Worm (Caenorhabditis elegans): ENCODE results near the gene agl-1.

agl-1 gene

DNA sequence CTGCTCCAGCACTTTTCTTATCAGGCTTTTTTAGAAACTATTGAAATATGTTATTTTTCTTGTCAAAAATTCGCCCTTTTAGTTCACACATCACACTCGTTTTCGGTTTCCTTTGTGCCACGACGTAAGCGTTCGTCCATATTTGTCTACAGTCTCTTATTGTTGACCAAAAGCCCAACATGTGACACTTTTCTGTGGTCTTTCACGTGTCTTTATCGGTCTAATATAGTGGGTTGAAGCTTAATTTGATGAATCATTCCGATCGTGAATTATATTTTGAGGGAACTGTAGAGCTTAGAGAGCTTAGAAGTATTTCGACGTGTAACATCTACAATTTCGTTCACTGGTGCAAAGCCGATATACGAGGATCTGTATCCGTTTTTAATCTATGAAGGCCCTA is 46.4 kb upstream of the agl-1 start:
- TF ChIP-seq hlh-30 (tag; optimal IDR thresholded peaks at IDR 0.05; ENCODE audit: insufficient read depth) (peak; percentile 44), sdc-2 (tag; optimal IDR thresholded peaks at IDR 0.05) (no peak), ama-1 (optimal IDR thresholded peaks at IDR 0.05) (peak; percentile 29), ztf-16 (tag; optimal IDR thresholded peaks at IDR 0.05) (no peak), pax-1 (tag; optimal IDR thresholded peaks at IDR 0.05) (peak; percentile 13)

DNA sequence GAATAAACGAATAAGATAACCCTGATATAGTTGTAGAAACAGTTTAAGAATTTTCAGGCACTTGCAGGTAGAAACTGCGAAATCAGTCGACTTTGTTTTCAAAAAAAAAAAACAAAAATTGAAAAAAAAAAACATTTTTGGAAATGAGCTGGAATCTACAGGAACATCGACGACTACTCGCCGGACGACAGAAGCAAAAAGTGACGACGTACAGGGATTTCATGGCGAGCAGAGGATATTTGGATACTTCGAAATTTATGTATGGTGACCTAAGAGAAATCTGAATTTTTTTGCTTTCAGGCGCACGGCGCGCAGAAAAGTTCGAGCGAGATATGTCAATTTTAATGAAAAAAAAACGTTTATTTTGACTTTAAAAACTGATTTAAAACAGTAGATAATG is 43.2 kb upstream of the agl-1 start:
- TF ChIP-seq nhr-11 (tag; optimal IDR thresholded peaks at IDR 0.05) (no peak), unc-55 (GFP tag; optimal IDR thresholded peaks at IDR 0.05) (no peak), sox-2 (GFP tag; IDR thresholded peaks at IDR 0.05) (no peak)

DNA sequence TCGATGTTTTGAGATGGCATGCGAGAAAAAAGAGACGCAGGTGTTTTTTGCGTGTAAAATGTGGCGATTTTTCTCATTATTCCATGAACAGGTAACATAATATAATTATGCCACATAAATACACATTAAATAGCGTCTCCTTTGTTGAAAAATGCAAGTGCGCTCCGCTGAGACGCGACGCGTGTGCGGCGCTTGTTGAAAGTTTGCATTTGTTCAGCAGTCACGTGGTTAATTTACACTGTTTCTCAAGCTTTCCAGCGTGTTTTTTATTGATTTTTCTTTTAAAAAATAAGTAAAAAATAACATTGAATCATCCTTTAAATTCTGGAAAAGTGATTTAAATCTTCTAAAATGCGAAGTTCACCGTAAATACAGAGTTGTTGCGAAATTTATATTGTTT is 41.7 kb upstream of the agl-1 start:
- TF ChIP-seq ceh-2 (tag; optimal IDR thresholded peaks at IDR 0.05) (peak; percentile 45), hlh-30 (tag; optimal IDR thresholded peaks at IDR 0.05; ENCODE audit: insufficient read depth) (peak; percentile 97), nfya-1 (tag; optimal IDR thresholded peaks at IDR 0.05) (peak; percentile 78), tbx-7 (tag; optimal IDR thresholded peaks at IDR 0.05) (no peak), unc-42 (tag; optimal IDR thresholded peaks at IDR 0.05) (peak; percentile 95), ceh-6 (GFP tag; optimal IDR thresholded peaks at IDR 0.05) (no peak), ceh-45 (GFP tag; IDR thresholded peaks at IDR 0.05) (no peak), elt-4 (tag; optimal IDR thresholded peaks at IDR 0.05) (no peak), tbx-2 (tag; optimal IDR thresholded peaks at IDR 0.05) (peak; percentile 47), pha-4 (tag; optimal IDR thresholded peaks at IDR 0.05) (no peak), npax-4 (tag; optimal IDR thresholded peaks at IDR 0.05) (no peak), K02D7.2 (tag; optimal IDR thresholded peaks at IDR 0.05) (no peak), ceh-14 (tag; optimal IDR thresholded peaks at IDR 0.05) (peak; percentile 5), ttx-3 (tag; optimal IDR thresholded peaks at IDR 0.05) (peak; percentile 25), pag-3 (tag; optimal IDR thresholded peaks at IDR 0.05; ENCODE audit: borderline replicate concordance) (no peak), ceh-19 (GFP tag; optimal IDR thresholded peaks at IDR 0.05) (no peak), pha-2 (tag; optimal IDR thresholded peaks at IDR 0.05) (peak; percentile 2), ceh-48 (tag; optimal IDR thresholded peaks at IDR 0.05) (peak; percentile 39), dve-1 (tag; optimal IDR thresholded peaks at IDR 0.05) (peak; percentile 48), ceh-34 (tag; optimal IDR thresholded peaks at IDR 0.05) (peak; percentile 52), ceh-31 (tag; optimal IDR thresholded peaks at IDR 0.05) (peak; percentile 71), pax-1 (tag; optimal IDR thresholded peaks at IDR 0.05) (peak; percentile 60), syd-9 (tag; optimal IDR thresholded peaks at IDR 0.05) (no peak), che-1 (tag; optimal IDR thresholded peaks at IDR 0.05) (no peak), elt-2 (tag; optimal IDR thresholded peaks at IDR 0.05) (peak; percentile 33), gmeb-2 (tag; optimal IDR thresholded peaks at IDR 0.05) (no peak), rnt-1 (tag; optimal IDR thresholded peaks at IDR 0.05) (peak; percentile 11), lim-6 (tag; optimal IDR thresholded peaks at IDR 0.05) (no peak), nhr-232 (tag; optimal IDR thresholded peaks at IDR 0.05) (no peak), hlh-8 (tag; optimal IDR thresholded peaks at IDR 0.05) (no peak), ref-2 (tag; optimal IDR thresholded peaks at IDR 0.05) (no peak), ceh-22 (tag; optimal IDR thresholded peaks at IDR 0.05) (no peak), ztf-16 (tag; optimal IDR thresholded peaks at IDR 0.05) (no peak), ceh-30 (tag; optimal IDR thresholded peaks at IDR 0.05) (peak; percentile 89), pat-9 (tag; optimal IDR thresholded peaks at IDR 0.05) (no peak), F13H6.1 (tag; optimal IDR thresholded peaks at IDR 0.05) (no peak)

Measured in whole organism, late embryonic.